Fruit fly (Drosophila melanogaster): Measurements from ENCODE around the gene CG10019.

The CG10019 gene

DNA sequence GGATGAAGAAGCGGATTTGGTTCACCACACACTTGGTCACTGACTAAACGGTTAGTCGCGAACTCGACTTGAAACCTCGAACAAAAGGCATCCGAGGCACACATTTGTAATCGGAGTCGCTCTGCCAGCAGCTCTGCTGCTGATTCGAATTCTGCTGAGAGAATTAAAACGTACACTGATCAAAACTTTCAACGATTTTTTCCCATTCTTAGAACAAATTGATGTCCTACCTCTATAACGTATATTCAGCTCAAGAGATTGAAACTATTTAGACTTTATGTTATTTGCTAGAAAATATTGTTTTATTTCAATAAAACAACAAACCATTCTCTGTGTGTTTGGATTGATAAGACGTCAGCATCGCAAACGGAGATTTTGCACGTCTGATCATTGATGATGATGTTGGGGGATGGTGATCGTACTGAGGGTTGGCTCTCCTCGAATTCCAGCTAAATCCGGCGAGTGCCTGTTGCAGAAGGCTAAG, 24.8 kb upstream of the CG10019 start, which contains the start of gene CG31778 (continued):
- TF ChIP-seq Hr4 (GFP tag; optimal IDR thresholded peaks at IDR 0.05) (peak; percentile 62), CG8119 (GFP tag; IDR thresholded peaks at IDR 0.05) (peak; percentile 67), CG31627 (GFP tag; optimal IDR thresholded peaks at IDR 0.05) (peak; percentile 89), CG9139 (GFP tag; optimal IDR thresholded peaks at IDR 0.05) (no peak), OdsH (GFP tag; optimal IDR thresholded peaks at IDR 0.05) (peak; percentile 70), CG6808 (GFP tag; optimal IDR thresholded peaks at IDR 0.05) (peak; percentile 67), spab (GFP tag; optimal IDR thresholded peaks at IDR 0.05) (peak; percentile 66), Hr38 (GFP tag; optimal IDR thresholded peaks at IDR 0.05) (no peak), lz (GFP tag; optimal IDR thresholded peaks at IDR 0.05) (peak; percentile 88), CG3919 (GFP tag; optimal IDR thresholded peaks at IDR 0.05) (peak; percentile 73), CG11902 (GFP tag; optimal IDR thresholded peaks at IDR 0.05) (peak; percentile 60), CG8319 (GFP tag; optimal IDR thresholded peaks at IDR 0.05) (peak; percentile 46), Sox15 (GFP tag; optimal IDR thresholded peaks at IDR 0.05) (peak; percentile 58)

DNA sequence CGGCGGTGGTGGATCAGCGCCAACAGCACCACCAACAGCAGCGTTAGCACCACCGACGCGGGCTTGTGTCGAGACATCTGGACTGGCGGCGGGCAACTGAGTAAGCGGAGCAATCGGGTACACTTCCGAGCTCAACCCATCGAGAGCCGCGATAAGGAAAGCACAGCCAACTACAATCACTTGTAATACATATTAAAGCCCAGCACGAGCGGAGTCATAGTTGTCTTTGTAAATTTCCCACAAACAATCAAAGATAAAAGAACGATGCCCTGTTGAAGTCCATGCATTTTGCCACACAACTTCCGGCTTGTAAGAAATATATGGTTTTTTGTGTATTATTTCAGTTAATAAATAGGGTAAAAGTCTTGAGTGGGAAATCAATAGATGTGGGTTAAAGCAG, 23.3 kb upstream of the CG10019 start, which contains the start of gene CG31777:
Gene CG31777 (minus strand): TSS at position 101 of the 400 bp plus-strand sequence.
- TF ChIP-seq CG7368 (GFP tag; optimal IDR thresholded peaks at IDR 0.05) (no peak), net (GFP tag; optimal IDR thresholded peaks at IDR 0.05) (no peak), svp (GFP tag) (peak; percentile 71)

DNA sequence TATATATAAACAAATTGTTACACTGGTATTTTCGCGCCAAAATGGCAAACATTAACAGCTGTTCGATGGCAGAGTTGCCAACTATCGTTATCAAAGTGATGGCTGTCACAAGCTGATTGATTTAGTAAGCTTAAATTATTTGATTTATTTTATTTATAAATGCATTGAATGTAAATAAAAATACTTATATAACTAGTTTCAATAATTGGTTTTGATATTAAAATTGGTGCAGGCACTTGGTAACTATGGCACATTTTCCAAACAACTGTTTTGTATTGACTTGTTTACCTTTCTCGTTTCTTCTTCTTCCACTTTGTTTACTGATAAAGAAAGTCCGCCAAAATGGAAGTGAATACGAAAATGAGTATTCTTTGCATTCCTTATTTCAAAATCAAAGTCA, 18.6 kb upstream of the CG10019 start, which contains the start of gene cutlet:
Gene cutlet (minus strand): TSS at position 84 of the 400 bp plus-strand sequence.
- TF ChIP-seq OdsH (GFP tag; optimal IDR thresholded peaks at IDR 0.05) (no peak), achi (GFP tag; optimal IDR thresholded peaks at IDR 0.05) (peak; percentile 36), Smox (GFP tag; optimal IDR thresholded peaks at IDR 0.05) (peak; percentile 16), esn (GFP tag; optimal IDR thresholded peaks at IDR 0.05) (no peak), fkh (GFP tag; optimal IDR thresholded peaks at IDR 0.05) (peak; percentile 93), Blimp-1 (GFP tag; optimal IDR thresholded peaks at IDR 0.05) (no peak), fd59A (GFP tag; optimal IDR thresholded peaks at IDR 0.05) (no peak), CG10669 (GFP tag; optimal IDR thresholded peaks at IDR 0.05) (no peak), CG1621 (tag; optimal IDR thresholded peaks at IDR 0.05) (no peak), CG6792 (GFP tag; optimal IDR thresholded peaks at IDR 0.05) (no peak), CG10631 (GFP tag; optimal IDR thresholded peaks at IDR 0.05) (no peak), Sox102F (GFP tag; optimal IDR thresholded peaks at IDR 0.05) (no peak), Hr38 (GFP tag; optimal IDR thresholded peaks at IDR 0.05) (no peak), CG8319 (GFP tag; optimal IDR thresholded peaks at IDR 0.05) (no peak), svp (GFP tag) (peak; percentile 63), Eip78C (GFP tag) (peak; percentile 54)

DNA sequence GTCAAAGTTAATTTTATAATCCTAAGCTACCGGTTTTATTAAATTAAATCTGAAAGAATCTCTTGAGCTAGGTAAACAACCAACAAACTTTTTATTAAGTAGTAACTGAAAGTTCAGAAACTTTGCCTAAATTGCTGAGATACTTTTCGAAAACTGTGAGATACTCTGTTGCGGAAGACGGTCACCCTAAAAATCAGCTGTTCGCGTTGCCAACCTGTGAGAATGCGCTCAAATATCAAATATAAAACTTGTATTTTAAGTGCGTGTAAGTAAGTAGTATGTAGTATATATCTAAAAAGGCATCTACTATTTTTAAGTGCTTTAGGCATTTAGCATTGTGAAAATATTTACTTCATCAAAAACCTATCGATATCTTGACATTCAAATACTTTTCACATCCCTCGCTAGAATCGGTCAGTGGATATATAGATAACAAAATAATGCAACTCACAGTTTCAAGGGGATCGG, 17.3 kb upstream of the CG10019 start, which contains the start of the genes CG31955 and CG2818:
Gene CG31955 (minus strand): TSS at position 157 of the 468 bp plus-strand sequence.
Gene CG2818 (plus strand): TSS at position 412 of the 468 bp plus-strand sequence.
- peak; percentile 22 for TF ChIP-seq Eip78C (GFP tag)
- peak; percentile 74 for TF ChIP-seq svp (GFP tag)
- TF ChIP-seq CG3919 (GFP tag; optimal IDR thresholded peaks at IDR 0.05): peak; percentile 21
- peak; percentile 32 for TF ChIP-seq Smox (GFP tag; optimal IDR thresholded peaks at IDR 0.05)
- TF ChIP-seq CG34406 (GFP tag; optimal IDR thresholded peaks at IDR 0.05): no peak
- peak; percentile 46 for TF ChIP-seq dsx (GFP tag; optimal IDR thresholded peaks at IDR 0.05; ENCODE audit: poor library complexity, severe bottlenecking)
- no peak for TF ChIP-seq Eip93F (GFP tag; optimal IDR thresholded peaks at IDR 0.05)
- peak; percentile 18 for TF ChIP-seq topi (GFP tag; optimal IDR thresholded peaks at IDR 0.05)
- no peak for TF ChIP-seq CG11294 (GFP tag; IDR thresholded peaks at IDR 0.05)
- TF ChIP-seq CG7368 (GFP tag; optimal IDR thresholded peaks at IDR 0.05): no peak
- TF ChIP-seq CG8319 (GFP tag; optimal IDR thresholded peaks at IDR 0.05): no peak
- TF ChIP-seq Eip75B (GFP tag; optimal IDR thresholded peaks at IDR 0.05): peak; percentile 0
- TF ChIP-seq fkh (GFP tag; optimal IDR thresholded peaks at IDR 0.05): no peak
- TF ChIP-seq CG10669 (GFP tag; optimal IDR thresholded peaks at IDR 0.05): no peak
- TF ChIP-seq CG9139 (GFP tag; optimal IDR thresholded peaks at IDR 0.05): no peak
- TF ChIP-seq Blimp-1 (GFP tag; optimal IDR thresholded peaks at IDR 0.05): no peak
- TF ChIP-seq CG3032 (tag; optimal IDR thresholded peaks at IDR 0.05): no peak
- TF ChIP-seq OdsH (GFP tag; optimal IDR thresholded peaks at IDR 0.05): peak; percentile 11
- TF ChIP-seq Hr39 (GFP tag; optimal IDR thresholded peaks at IDR 0.05): peak; percentile 41
- TF ChIP-seq CG32006 (GFP tag; optimal IDR thresholded peaks at IDR 0.05): no peak
- no peak for TF ChIP-seq vri (GFP tag; optimal IDR thresholded peaks at IDR 0.05)
- no peak for TF ChIP-seq CG8119 (GFP tag; IDR thresholded peaks at IDR 0.05)
- TF ChIP-seq Sox14 (GFP tag; optimal IDR thresholded peaks at IDR 0.05): peak; percentile 25
- peak; percentile 40 for TF ChIP-seq pdm3 (GFP tag; optimal IDR thresholded peaks at IDR 0.05)
- no peak for TF ChIP-seq fd59A (GFP tag; optimal IDR thresholded peaks at IDR 0.05)
- peak; percentile 43 for TF ChIP-seq Met (GFP tag; optimal IDR thresholded peaks at IDR 0.05)
- TF ChIP-seq lz (GFP tag; optimal IDR thresholded peaks at IDR 0.05): peak; percentile 11
- peak; percentile 7 for TF ChIP-seq esn (GFP tag; optimal IDR thresholded peaks at IDR 0.05)
- TF ChIP-seq CG4318 (GFP tag; optimal IDR thresholded peaks at IDR 0.05): no peak
- no peak for TF ChIP-seq CG11902 (GFP tag; optimal IDR thresholded peaks at IDR 0.05)
- peak; percentile 41 for TF ChIP-seq achi (GFP tag; optimal IDR thresholded peaks at IDR 0.05)
- no peak; the same call in 1 of the 2 replicates for TF ChIP-seq CG15336 (GFP tag; IDR thresholded peaks at IDR 0.05)
